Fruit fly (Drosophila melanogaster): ENCODE measurements around the gene CG33272.

CG33272 gene

DNA sequence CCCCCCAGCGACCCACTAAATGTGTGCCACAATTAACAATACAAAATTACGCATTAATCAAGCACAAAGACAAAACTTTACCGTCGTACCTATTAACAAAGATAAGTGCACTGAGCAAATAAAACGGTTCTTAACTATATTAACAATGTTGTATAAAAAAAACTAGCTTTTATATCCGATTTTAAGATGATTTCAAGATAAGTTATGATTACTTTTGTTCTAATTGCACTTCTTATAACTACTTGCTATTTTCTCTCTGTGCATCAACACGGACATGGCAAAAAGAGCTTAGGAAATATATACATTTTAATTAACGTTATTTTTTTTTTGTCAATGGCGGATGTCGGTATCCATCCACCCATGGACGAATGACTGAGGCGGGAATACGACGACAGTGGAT, 25.7 kb upstream of the CG33272 start (continued):
- TF ChIP-seq Mad (GFP tag; optimal IDR thresholded peaks at IDR 0.05) (no peak), peb (GFP tag; IDR thresholded peaks at IDR 0.05) (no peak), Elba2 (GFP tag; optimal IDR thresholded peaks at IDR 0.05) (no peak), CG1603 (tag; optimal IDR thresholded peaks at IDR 0.05) (no peak), Meics (GFP tag; optimal IDR thresholded peaks at IDR 0.05) (no peak), kah (GFP tag; optimal IDR thresholded peaks at IDR 0.05) (no peak), cato (GFP tag; optimal IDR thresholded peaks at IDR 0.05; ENCODE audit: borderline replicate concordance) (no peak), Ssrp (tag; optimal IDR thresholded peaks at IDR 0.05) (no peak), otp (GFP tag; IDR thresholded peaks at IDR 0.05) (0 out of 3 replicates have a peak, but pooled peaks have one; percentile 19), row (GFP tag; IDR thresholded peaks at IDR 0.05) (peak; percentile 48; the same call in 2 of the 3 replicates), CG9215 (GFP tag; IDR thresholded peaks at IDR 0.05) (no peak), stc (GFP tag; IDR thresholded peaks at IDR 0.05) (peak; percentile 33; the same call in 1 of the 2 replicates), CG32767 (GFP tag; IDR thresholded peaks at IDR 0.05) (no peak), MESR4 (GFP tag; optimal IDR thresholded peaks at IDR 0.05) (no peak), CG3065 (GFP tag; optimal IDR thresholded peaks at IDR 0.05) (no peak), p53 (GFP tag; optimal IDR thresholded peaks at IDR 0.05) (no peak), CG31224 (GFP tag; IDR thresholded peaks at IDR 0.05) (no peak; the same call in 1 of the 2 replicates), CG4424 (GFP tag; optimal IDR thresholded peaks at IDR 0.05) (peak; percentile 22), CG18599 (GFP tag; optimal IDR thresholded peaks at IDR 0.05) (peak; percentile 29), chif (GFP tag; optimal IDR thresholded peaks at IDR 0.05) (peak in 1 of 2 experiments; percentile 0), repo (GFP tag; optimal IDR thresholded peaks at IDR 0.05) (no peak), hkb (optimal IDR thresholded peaks at IDR 0.05) (no peak), hkb (GFP tag; IDR thresholded peaks at IDR 0.05) (peak; percentile 60; the same call in 1 of the 2 replicates), CG1647 (GFP tag; optimal IDR thresholded peaks at IDR 0.05) (no peak), prd (optimal IDR thresholded peaks at IDR 0.05) (no peak), prd (GFP tag; IDR thresholded peaks at IDR 0.05) (peak; percentile 39; the same call in 2 of the 3 replicates), Asciz (GFP tag; optimal IDR thresholded peaks at IDR 0.05) (no peak), CG16815 (GFP tag; optimal IDR thresholded peaks at IDR 0.05) (no peak), gem (tag; optimal IDR thresholded peaks at IDR 0.05) (peak; percentile 56), pros (GFP tag; optimal IDR thresholded peaks at IDR 0.05) (no peak), unpg (GFP tag; optimal IDR thresholded peaks at IDR 0.05) (peak; percentile 24), Ptx1 (GFP tag; IDR thresholded peaks at IDR 0.05) (peak; percentile 54), vvl (GFP tag; IDR thresholded peaks at IDR 0.05) (peak; percentile 50), NFAT (GFP tag; IDR thresholded peaks at IDR 0.05) (no peak), E2f2 (GFP tag; IDR thresholded peaks at IDR 0.05) (peak; percentile 25; the same call in 1 of the 2 replicates), CG32532 (GFP tag; IDR thresholded peaks at IDR 0.05) (peak; percentile 58; the same call in 1 of the 2 replicates), bowl (GFP tag; IDR thresholded peaks at IDR 0.05) (no peak), CG11560 (tag; IDR thresholded peaks at IDR 0.05) (no peak), HLH4C (GFP tag; IDR thresholded peaks at IDR 0.05; ENCODE audit: partially characterized antibody) (no peak), grau (tag; optimal IDR thresholded peaks at IDR 0.05) (peak; percentile 13), CG32772 (GFP tag; IDR thresholded peaks at IDR 0.05) (0 out of 2 replicates have a peak, but pooled peaks have one; percentile 26), Atf-2 (GFP tag; optimal IDR thresholded peaks at IDR 0.05) (no peak), Side (GFP tag; optimal IDR thresholded peaks at IDR 0.05) (no peak), az2 (GFP tag; optimal IDR thresholded peaks at IDR 0.05) (peak; percentile 2), lov (optimal IDR thresholded peaks at IDR 0.05) (no peak), lov (GFP tag; IDR thresholded peaks at IDR 0.05) (no peak), insv (GFP tag; optimal IDR thresholded peaks at IDR 0.05) (no peak), Myb (GFP tag; optimal IDR thresholded peaks at IDR 0.05) (no peak), CG12744 (GFP tag; optimal IDR thresholded peaks at IDR 0.05) (no peak), D (optimal IDR thresholded peaks at IDR 0.05) (no peak), D (GFP tag; optimal IDR thresholded peaks at IDR 0.05) (no peak), dimm (GFP tag; IDR thresholded peaks at IDR 0.05) (no peak), esg (GFP tag; conservative IDR thresholded peaks at IDR 0.05) (no peak)
